Fruit fly (Drosophila melanogaster) whole organism, embryonic: ENCODE results near the gene Eig71Eg.

Source experiments
- Blimp-1 ChIP-seq: fragments of 200-800 bp; sonication (Bioruptor generic); optimal IDR thresholded peaks from 3 replicates; lab custom pipeline; 2018; ENCODE audit warnings: missing biosample characterization, missing genetic modification characterization, mild to moderate bottlenecking, moderate library complexity, missing genetic modification reagents
- CG11560 ChIP-seq: fragments of 200-800 bp; sonication (Bioruptor generic); IDR thresholded peaks from 3 replicates; pipeline ENCODE4 v1.3.6; 2022; ENCODE audit warnings: missing biosample characterization, missing genetic modification characterization
- CG12769 ChIP-seq: fragments of 200-800 bp; sonication (Bioruptor generic); optimal IDR thresholded peaks from 2 replicates; lab custom pipeline; 2019; ENCODE audit warnings: missing biosample characterization, mild to moderate bottlenecking, missing genetic modification characterization, moderate library complexity
- CG15011 ChIP-seq: fragments of 200-800 bp; sonication (Bioruptor generic); optimal IDR thresholded peaks from 3 replicates; lab custom pipeline; 2018; ENCODE audit warnings: missing biosample characterization, mild to moderate bottlenecking, missing genetic modification characterization
- CG1529 ChIP-seq: fragments of 200-800 bp; sonication (Bioruptor generic); optimal IDR thresholded peaks from 3 replicates; lab custom pipeline; 2018; ENCODE audit warnings: missing biosample characterization, missing genetic modification characterization
- CG1603 ChIP-seq: fragments of 200-800 bp; sonication (Bioruptor generic); optimal IDR thresholded peaks from 2 replicates; lab custom pipeline; 2019; ENCODE audit warnings: missing biosample characterization, mild to moderate bottlenecking, missing genetic modification characterization, moderate library complexity
- CG17328 ChIP-seq: fragments of 200-800 bp; sonication (Bioruptor generic); IDR thresholded peaks from 2 replicates; pipeline ENCODE4 v1.3.6; 2022; ENCODE audit warnings: missing biosample characterization, missing genetic modification characterization
- CG17802 ChIP-seq: fragments of 200-800 bp; sonication (Bioruptor generic); optimal IDR thresholded peaks from 2 replicates; lab custom pipeline; 2018; ENCODE audit warnings: missing biosample characterization, mild to moderate bottlenecking, missing genetic modification characterization, moderate library complexity
- CG3407 ChIP-seq: fragments of 200-800 bp; sonication (Bioruptor generic); optimal IDR thresholded peaks from 2 replicates; lab custom pipeline; 2018; ENCODE audit warnings: missing biosample characterization, mild to moderate bottlenecking, missing genetic modification characterization
- CG3995 ChIP-seq: fragments of 200-800 bp; sonication (Bioruptor generic); optimal IDR thresholded peaks from 3 replicates; lab custom pipeline; 2016; ENCODE audit warnings: missing biosample characterization, missing genetic modification characterization
- CG4282 ChIP-seq: fragments of 200-800 bp; sonication (Bioruptor generic); optimal IDR thresholded peaks from 2 replicates; lab custom pipeline; 2016; ENCODE audit warnings: missing biosample characterization, missing genetic modification characterization
- CG6765 ChIP-seq: fragments of 200-800 bp; sonication (Bioruptor generic); optimal IDR thresholded peaks from 3 replicates; lab custom pipeline; 2017; ENCODE audit warnings: missing biosample characterization, mild to moderate bottlenecking, missing genetic modification characterization
- CG7556 ChIP-seq: fragments of 200-800 bp; sonication (Bioruptor generic); optimal IDR thresholded peaks from 2 replicates; lab custom pipeline; 2017; ENCODE audit warnings: missing biosample characterization, mild to moderate bottlenecking, missing genetic modification characterization
- CG7786 ChIP-seq: fragments of 200-800 bp; sonication (Bioruptor generic); optimal IDR thresholded peaks from 2 replicates; lab custom pipeline; 2016; ENCODE audit warnings: missing biosample characterization, missing genetic modification characterization
- CG8388 ChIP-seq: fragments of 200-800 bp; sonication (Bioruptor generic); optimal IDR thresholded peaks from 2 replicates; lab custom pipeline; 2019; ENCODE audit warnings: missing biosample characterization, mild to moderate bottlenecking, missing genetic modification characterization, moderate library complexity
- Dek ChIP-seq: fragments of 200-800 bp; sonication (Bioruptor generic); optimal IDR thresholded peaks from 3 replicates; lab custom pipeline; 2019; ENCODE audit warnings: missing biosample characterization, mild to moderate bottlenecking, missing genetic modification characterization, moderate library complexity
- Doc3 ChIP-seq: fragments of 200-800 bp; sonication (Bioruptor generic); IDR thresholded peaks from 3 replicates; pipeline ENCODE4 v1.3.6; 2022; ENCODE audit warnings: missing biosample characterization, missing genetic modification characterization; ENCODE audit not compliant: partially characterized antibody
- Hey ChIP-seq: fragments of 200-800 bp; sonication (Bioruptor generic); optimal IDR thresholded peaks from 3 replicates; lab custom pipeline; 2018; ENCODE audit warnings: missing biosample characterization, mild to moderate bottlenecking, missing genetic modification characterization
- Hmr ChIP-seq: fragments of 200-800 bp; sonication (Bioruptor generic); optimal IDR thresholded peaks from 3 replicates; lab custom pipeline; 2017; ENCODE audit warnings: mild to moderate bottlenecking, missing biosample characterization, missing genetic modification reagents, missing genetic modification characterization
- Hr51 ChIP-seq, 2 experiments: fragments of 200-800 bp; sonication (Bioruptor generic); optimal IDR thresholded peaks; 2 replicates in 1 of 2; 3 replicates in 1 of 2; lab custom pipeline; 2016 to 2018; ENCODE audit warnings: missing biosample characterization in 2 of 2, missing genetic modification characterization in 2 of 2, mild to moderate bottlenecking in 1 of 2, moderate library complexity in 1 of 2
- MESR4 ChIP-seq: fragments of 200-800 bp; sonication (Bioruptor generic); optimal IDR thresholded peaks from 2 replicates; lab custom pipeline; 2018; ENCODE audit warnings: missing biosample characterization, mild to moderate bottlenecking, missing genetic modification characterization, moderate library complexity
- Neu2 ChIP-seq: fragments of 200-800 bp; sonication (Bioruptor generic); optimal IDR thresholded peaks from 3 replicates; lab custom pipeline; 2016; ENCODE audit warnings: missing biosample characterization, missing genetic modification characterization, borderline replicate concordance
- Six4 ChIP-seq: fragments of 200-800 bp; sonication (Bioruptor generic); optimal IDR thresholded peaks from 2 replicates; lab custom pipeline; 2016; ENCODE audit warnings: missing biosample characterization, missing genetic modification characterization
- Sox100B ChIP-seq: fragments of 200-800 bp; sonication (Bioruptor generic); optimal IDR thresholded peaks from 3 replicates; lab custom pipeline; 2018; ENCODE audit warnings: missing biosample characterization, mild to moderate bottlenecking, missing genetic modification characterization
- Sry-δ ChIP-seq: fragments of 200-800 bp; sonication (Bioruptor generic); optimal IDR thresholded peaks from 2 replicates; lab custom pipeline; 2016; ENCODE audit warnings: missing biosample characterization, missing genetic modification characterization
- Ssrp ChIP-seq: fragments of 200-800 bp; sonication (Bioruptor generic); optimal IDR thresholded peaks from 2 replicates; lab custom pipeline; 2018; ENCODE audit warnings: missing biosample characterization, mild to moderate bottlenecking, missing genetic modification characterization, moderate library complexity
- YL-1 ChIP-seq: fragments of 200-800 bp; sonication (Bioruptor generic); optimal IDR thresholded peaks from 3 replicates; lab custom pipeline; 2017; ENCODE audit warnings: missing biosample characterization, mild to moderate bottlenecking, missing genetic modification characterization
- ara ChIP-seq: fragments of 200-800 bp; sonication (Bioruptor generic); IDR thresholded peaks from 2 replicates; pipeline ENCODE4 v1.3.6; 2022; ENCODE audit warnings: missing biosample characterization, missing genetic modification characterization
- az2 ChIP-seq: fragments of 200-800 bp; sonication (Bioruptor generic); optimal IDR thresholded peaks from 3 replicates; lab custom pipeline; 2016; ENCODE audit warnings: missing biosample characterization, missing genetic modification characterization
- cad ChIP-seq: fragments of >200 bp; optimal IDR thresholded peaks from 2 replicates; lab custom pipeline; 2017; ENCODE audit warnings: missing biosample characterization, missing genetic modification characterization
- chn ChIP-seq: fragments of 200-800 bp; sonication (Bioruptor generic); optimal IDR thresholded peaks from 2 replicates; lab custom pipeline; 2016; ENCODE audit warnings: missing biosample characterization, missing genetic modification characterization
- disco-r ChIP-seq: fragments of 200-800 bp; sonication (Bioruptor generic); optimal IDR thresholded peaks from 2 replicates; lab custom pipeline; 2016; ENCODE audit warnings: missing biosample characterization, missing genetic modification characterization
- fd102C ChIP-seq: fragments of 200-800 bp; sonication (Bioruptor generic); optimal IDR thresholded peaks from 2 replicates; lab custom pipeline; 2018; ENCODE audit warnings: missing biosample characterization, mild to moderate bottlenecking, missing genetic modification characterization, moderate library complexity
- fd3F ChIP-seq: fragments of 200-800 bp; sonication (Bioruptor generic); optimal IDR thresholded peaks from 2 replicates; lab custom pipeline; 2018; ENCODE audit warnings: missing biosample characterization, mild to moderate bottlenecking, missing genetic modification characterization, moderate library complexity
- fru ChIP-seq: fragments of >200 bp; optimal IDR thresholded peaks from 2 replicates; lab custom pipeline; 2017
- ind ChIP-seq: fragments of 200-800 bp; sonication (Bioruptor generic); optimal IDR thresholded peaks from 3 replicates; lab custom pipeline; 2016; ENCODE audit warnings: missing biosample characterization, missing genetic modification characterization
- jumu ChIP-seq: fragments of 200-800 bp; sonication (Bioruptor generic); optimal IDR thresholded peaks from 3 replicates; lab custom pipeline; 2016; ENCODE audit warnings: missing biosample characterization, missing genetic modification characterization
- peb ChIP-seq: fragments of 200-800 bp; sonication (Bioruptor generic); IDR thresholded peaks from 2 replicates; pipeline ENCODE4 v1.3.6; 2022; ENCODE audit warnings: missing biosample characterization, missing genetic modification characterization
- repo ChIP-seq: fragments of 200-800 bp; sonication (Bioruptor generic); optimal IDR thresholded peaks from 2 replicates; lab custom pipeline; 2016; ENCODE audit warnings: missing biosample characterization, missing genetic modification characterization
- sc ChIP-seq, 3 experiments: fragments of >200 bp in 2 of 3; fragments of 200-800 bp in 1 of 3; sonication (Bioruptor generic) in 1 of 3; optimal IDR thresholded peaks; 2 replicates in 2 of 3; 3 replicates in 1 of 3; lab custom pipeline; 2017; ENCODE audit warnings: mild to moderate bottlenecking in 1 of 3, missing biosample characterization in 1 of 3, missing genetic modification characterization in 1 of 3, missing genetic modification reagents in 1 of 3
- unpg ChIP-seq: fragments of 200-800 bp; sonication (Bioruptor generic); optimal IDR thresholded peaks from 3 replicates; lab custom pipeline; 2018; ENCODE audit warnings: missing biosample characterization, mild to moderate bottlenecking, missing genetic modification characterization, moderate library complexity

Gene Eig71Eg

DNA sequence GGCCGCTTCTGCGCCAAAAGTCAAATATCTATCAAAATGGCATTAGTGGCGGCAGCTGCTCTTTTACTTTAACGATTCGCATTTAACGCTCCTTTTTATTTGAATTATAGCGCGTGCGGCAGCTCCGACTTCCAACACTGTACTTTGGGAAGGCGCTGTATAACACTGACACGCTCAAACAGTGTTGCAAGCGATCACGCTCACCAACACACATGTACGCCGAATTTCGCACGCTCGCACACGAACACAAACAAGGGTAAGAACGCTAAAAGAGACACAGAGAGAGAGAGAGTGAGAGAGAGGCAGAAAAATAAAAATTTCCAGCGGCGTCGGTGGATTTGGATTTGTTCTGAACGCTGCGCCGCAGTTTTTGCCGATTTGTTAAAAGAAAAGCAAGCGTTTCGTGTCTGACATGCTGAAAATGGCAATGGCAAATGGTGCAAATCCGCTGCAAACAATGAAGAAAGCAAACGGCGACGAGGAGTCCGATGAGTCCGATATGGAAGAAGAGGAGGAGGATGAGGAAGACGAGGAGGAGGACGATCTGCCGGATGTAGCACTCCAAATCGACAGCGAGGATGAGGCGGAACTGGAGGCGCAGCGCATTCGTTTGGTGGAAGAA, 37.7 kb upstream of the Eig71Eg start, which contains the start of gene Phs (continued):
- peak; percentile 21 for TF ChIP-seq Sox100B (GFP tag; lab: Kevin White, UChicago)
- peak; percentile 40 for TF ChIP-seq Six4 (GFP tag; lab: Kevin White, UChicago)
- peak; percentile 43 for TF ChIP-seq unpg (GFP tag; lab: Kevin White, UChicago)
- peak; percentile 44 for TF ChIP-seq CG3995 (GFP tag; lab: Kevin White, UChicago)
- no peak for TF ChIP-seq Hey (tag; lab: Kevin White, UChicago)
- peak; percentile 72 for TF ChIP-seq peb (GFP tag; lab: Robert Waterston, UW)
- peak; percentile 49 for TF ChIP-seq Blimp-1 (GFP tag; lab: Kevin White, UChicago)
- peak; percentile 22 for TF ChIP-seq fd102C
- TF ChIP-seq CG11560 = no peak
- peak; percentile 93 for TF ChIP-seq CG7786
- TF ChIP-seq CG15011 = peak; percentile 19
- no peak for TF ChIP-seq Doc3
- no peak for TF ChIP-seq fru
- TF ChIP-seq CG1529 (GFP tag; lab: Kevin White, UChicago) = peak; percentile 19
- peak; percentile 69 for TF ChIP-seq CG7556 (GFP tag; lab: Kevin White, UChicago)
- TF ChIP-seq Hr51 (GFP tag; optimal IDR thresholded peaks at IDR 0.05; lab: Kevin White, UChicago) = peak; percentile 4 to 91
- TF ChIP-seq CG17802 = peak; percentile 74
- peak; percentile 74 for TF ChIP-seq ara (GFP tag; lab: Robert Waterston, UW)
- TF ChIP-seq Sry-δ = peak; percentile 59
- TF ChIP-seq sc (optimal IDR thresholded peaks at IDR 0.05; lab: Kevin White, UChicago) = no peak
- peak; percentile 36 for TF ChIP-seq sc (GFP tag; optimal IDR thresholded peaks at IDR 0.05; lab: Kevin White, UChicago)
- peak; percentile 69 for TF ChIP-seq az2 (GFP tag; lab: Kevin White, UChicago)
- peak; percentile 87 for TF ChIP-seq Hmr (GFP tag; lab: Kevin White, UChicago)
- TF ChIP-seq chn (GFP tag; lab: Kevin White, UChicago) = peak; percentile 85
- TF ChIP-seq CG6765 (GFP tag; lab: Kevin White, UChicago) = peak; percentile 45
- TF ChIP-seq CG17328 = peak; percentile 66
- TF ChIP-seq CG1603 (tag; lab: Kevin White, UChicago) = peak; percentile 83
- peak; percentile 60 for TF ChIP-seq CG3407 (GFP tag; lab: Kevin White, UChicago)
- no peak for TF ChIP-seq cad
- TF ChIP-seq disco-r (GFP tag; lab: Kevin White, UChicago) = peak; percentile 74
- TF ChIP-seq MESR4 (GFP tag; lab: Kevin White, UChicago) = peak; percentile 57
- TF ChIP-seq Neu2 = peak; percentile 0
- TF ChIP-seq jumu (GFP tag; lab: Kevin White, UChicago) = peak; percentile 90
- peak; percentile 44 for TF ChIP-seq fd3F
- TF ChIP-seq YL-1 (GFP tag; lab: Kevin White, UChicago) = peak; percentile 77
- peak; percentile 16 for TF ChIP-seq CG8388 (GFP tag; lab: Kevin White, UChicago)
- TF ChIP-seq CG12769 (tag; lab: Kevin White, UChicago) = peak; percentile 82
- TF ChIP-seq Ssrp = peak; percentile 26
- TF ChIP-seq ind (GFP tag; lab: Kevin White, UChicago) = peak; percentile 88
- TF ChIP-seq repo (GFP tag; lab: Kevin White, UChicago) = peak; percentile 86
- peak; percentile 86 for TF ChIP-seq CG4282 (GFP tag; lab: Kevin White, UChicago)
- peak; percentile 12 for TF ChIP-seq Dek (tag; lab: Kevin White, UChicago)
